Worm (Caenorhabditis elegans) whole organism, L3 larva: ENCODE data around the gene F18A12.7.

ENCODE experiments used
- ZK546.5 ChIP-seq: sonication (generic microtip); optimal IDR thresholded peaks from 2 replicates; lab custom pipeline; 2017; ENCODE audit warnings: missing biosample characterization, missing genetic modification characterization
- nhr-237 ChIP-seq: fragments of 150-350 bp; optimal IDR thresholded peaks from 2 replicates; lab custom pipeline; 2014; ENCODE audit warnings: missing biosample characterization, missing genetic modification characterization
- nhr-28 ChIP-seq: fragments of 150-350 bp; optimal IDR thresholded peaks from 2 replicates; lab custom pipeline; 2014; ENCODE audit warnings: missing biosample characterization, missing genetic modification characterization
- nhr-77 ChIP-seq: fragments of 150-350 bp; optimal IDR thresholded peaks from 2 replicates; lab custom pipeline; 2014; ENCODE audit warnings: missing biosample characterization, missing genetic modification characterization
- pha-4 ChIP-seq: fragments of 150-350 bp; optimal IDR thresholded peaks from 2 replicates; lab custom pipeline; 2014; ENCODE audit warnings: missing biosample characterization, missing genetic modification reagents, missing genetic modification characterization

ce11 chrII:3373875-3374274 lies 40.4 kb downstream of the F18A12.7 start:
- TF ChIP-seq pha-4 (tag; lab: Kevin White, UChicago) (no peak), ZK546.5 (tag; lab: Kevin White, UChicago) (no peak), nhr-28 (tag; lab: Kevin White, UChicago) (no peak), nhr-237 (tag; lab: Kevin White, UChicago) (no peak), nhr-77 (no peak)
